Worm (Caenorhabditis elegans): ENCODE measurements around the gene otpl-6.

Gene otpl-6

ce11 chrV:8533067-8533466 is 7.2 kb downstream of the otpl-6 start, which contains the start of the genes his-8 and his-7:
Gene his-8, minus strand, starts transcription at chrV:8533086.
Gene his-7, plus strand, starts transcription at chrV:8533379.
- TF ChIP-seq madf-6 (GFP tag; IDR thresholded peaks at IDR 0.05): peak; percentile 5; the same call in 1 of the 2 replicates

DNA sequence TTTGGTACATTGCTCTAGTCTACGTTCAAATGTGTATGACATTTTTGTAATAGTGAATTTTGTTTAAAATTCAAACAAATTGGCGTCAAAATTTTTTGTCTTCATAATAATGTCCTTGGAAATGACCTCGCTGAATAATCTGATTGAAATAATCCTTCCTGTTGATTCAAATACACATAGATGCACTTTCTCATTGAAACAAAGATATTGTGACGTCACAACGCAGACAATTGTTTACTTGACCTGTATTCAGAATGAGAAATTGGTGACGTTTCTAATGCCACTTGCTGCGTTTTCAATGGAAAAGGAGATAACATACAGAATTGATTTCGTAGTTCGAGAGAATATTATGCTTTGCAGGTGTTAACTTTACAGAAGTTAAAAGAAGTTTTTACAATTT is 8.0 kb downstream of the otpl-6 start:
- TF ChIP-seq nhr-120 (GFP tag; IDR thresholded peaks at IDR 0.05): no peak
- TF ChIP-seq F10E7.11 (tag; optimal IDR thresholded peaks at IDR 0.05): no peak
- TF ChIP-seq snpc-3.4 (tag; optimal IDR thresholded peaks at IDR 0.05): no peak
- TF ChIP-seq zfh-2 (GFP tag; conservative IDR thresholded peaks at IDR 0.05): no peak
- no peak for TF ChIP-seq F57A8.1 (GFP tag; optimal IDR thresholded peaks at IDR 0.05)
- TF ChIP-seq Y95B8A.8 (GFP tag; IDR thresholded peaks at IDR 0.05): no peak
- TF ChIP-seq let-607 (tag; optimal IDR thresholded peaks at IDR 0.05): no peak
- no peak for TF ChIP-seq B0019.2 (GFP tag; conservative IDR thresholded peaks at IDR 0.05)
- no peak for TF ChIP-seq attf-3 (GFP tag; conservative IDR thresholded peaks at IDR 0.05)

DNA sequence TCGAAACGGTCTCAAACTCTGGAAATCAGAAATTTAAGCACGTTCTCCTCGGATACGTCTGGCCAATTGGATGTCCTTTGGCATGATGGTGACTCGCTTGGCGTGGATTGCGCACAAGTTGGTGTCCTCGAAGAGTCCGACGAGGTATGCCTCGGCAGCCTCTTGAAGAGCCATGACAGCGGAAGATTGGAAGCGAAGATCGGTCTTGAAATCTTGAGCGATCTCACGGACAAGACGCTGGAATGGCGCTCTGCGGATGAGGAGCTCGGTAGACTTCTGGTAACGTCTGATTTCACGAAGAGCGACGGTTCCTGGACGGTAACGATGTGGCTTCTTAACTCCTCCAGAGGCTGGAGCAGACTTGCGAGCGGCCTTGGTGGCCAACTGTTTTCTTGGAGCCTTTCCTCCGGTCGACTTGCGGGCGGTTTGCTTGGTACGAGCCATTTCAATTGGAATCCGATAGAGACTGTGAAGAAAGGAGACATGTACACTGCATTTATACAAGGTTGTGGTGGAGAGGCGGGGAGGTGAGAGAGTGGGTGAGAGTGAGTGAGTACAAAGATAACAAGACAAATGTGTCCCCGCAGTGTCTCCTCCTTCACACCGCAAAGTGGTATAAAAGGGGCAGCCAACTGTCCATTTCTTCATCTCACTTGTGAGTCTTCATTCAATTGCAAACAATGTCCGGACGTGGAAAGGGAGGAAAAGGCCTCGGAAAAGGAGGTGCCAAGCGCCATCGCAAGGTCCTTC is 8.8 kb downstream of the otpl-6 start, which contains the start of the genes his-6 and his-5:
Gene his-6 (minus strand): TSS at position 444 of the 750 bp plus-strand sequence.
Gene his-5 (plus strand): TSS at position 681 of the 750 bp plus-strand sequence.
- TF ChIP-seq pbrm-1 (GFP tag; IDR thresholded peaks at IDR 0.05): 0 out of 2 replicates have a peak, but pooled peaks have one; percentile 30
- TF ChIP-seq D2030.7 (GFP tag; IDR thresholded peaks at IDR 0.05): peak; percentile 35; the same call in 1 of the 2 replicates
- peak; percentile 98 for TF ChIP-seq F39B2.1 (GFP tag; IDR thresholded peaks at IDR 0.05)
- peak; percentile 69 for TF ChIP-seq dox-1 (GFP tag; IDR thresholded peaks at IDR 0.05)
- 0 out of 2 replicates have a peak, but pooled peaks have one; percentile 36 for TF ChIP-seq mcd-1 (GFP tag; IDR thresholded peaks at IDR 0.05)
- peak; percentile 30; the same call in 1 of the 2 replicates for TF ChIP-seq hmg-1.2 (GFP tag; IDR thresholded peaks at IDR 0.05)
- peak; percentile 58; the same call in 1 of the 2 replicates for TF ChIP-seq C06A6.2 (GFP tag; conservative IDR thresholded peaks at IDR 0.05)
- 0 out of 2 replicates have a peak, but pooled peaks have one; percentile 10 for TF ChIP-seq sea-2 (GFP tag; IDR thresholded peaks at IDR 0.05)

ce11 chrV:8536213-8536612 is 10.3 kb downstream of the otpl-6 start, which contains the start of gene his-39:
Gene his-39, plus strand, starts transcription at chrV:8536513.
- TF ChIP-seq F55B11.4 (tag; optimal IDR thresholded peaks at IDR 0.05; ENCODE audit: borderline replicate concordance, insufficient read depth) (no peak), madf-6 (GFP tag; IDR thresholded peaks at IDR 0.05) (no peak), egl-18 (GFP tag; IDR thresholded peaks at IDR 0.05) (no peak), efl-1 (GFP tag; optimal IDR thresholded peaks at IDR 0.05) (no peak), nfyb-1 (GFP tag; IDR thresholded peaks at IDR 0.05) (no peak), C17E4.6 (GFP tag; IDR thresholded peaks at IDR 0.05) (no peak), ama-1 (optimal IDR thresholded peaks at IDR 0.05) (no peak), ama-1 (GFP tag; optimal IDR thresholded peaks at IDR 0.05) (no peak), K11D2.4 (GFP tag; IDR thresholded peaks at IDR 0.05) (no peak), B0035.1 (tag; optimal IDR thresholded peaks at IDR 0.05) (no peak)

DNA sequence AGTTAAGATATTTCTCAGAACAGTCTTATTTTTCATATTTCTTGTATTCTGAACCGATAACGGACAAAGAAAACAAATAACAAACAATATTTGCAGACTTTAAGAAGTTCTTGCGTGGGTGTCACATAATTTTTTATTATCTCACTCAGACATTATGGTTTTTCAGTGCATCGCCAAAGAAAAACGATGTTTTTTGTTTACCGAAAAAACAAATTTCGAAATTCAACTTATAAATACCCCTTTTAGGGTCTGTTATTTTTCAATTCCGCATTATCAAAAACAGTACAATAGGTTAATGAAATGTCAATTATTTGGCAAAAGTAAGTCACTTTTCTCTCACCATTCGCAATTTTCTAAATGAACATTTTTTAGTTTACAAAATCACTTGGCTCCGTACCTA is 11.2 kb downstream of the otpl-6 start, which contains the start of gene otpl-4:
Gene otpl-4 (plus strand): TSS at position 301 of the 400 bp plus-strand sequence.
- TF ChIP-seq F52B5.7 (tag; optimal IDR thresholded peaks at IDR 0.05): no peak
- no peak for TF ChIP-seq unc-62 (GFP tag; optimal IDR thresholded peaks at IDR 0.05)
- TF ChIP-seq Y53G8AR.9 (GFP tag; conservative IDR thresholded peaks at IDR 0.05): no peak
- TF ChIP-seq hmg-1.2 (GFP tag; IDR thresholded peaks at IDR 0.05): no peak
- TF ChIP-seq B0261.1 (tag; optimal IDR thresholded peaks at IDR 0.05): no peak
- TF ChIP-seq F22D6.2 (tag; optimal IDR thresholded peaks at IDR 0.05): no peak
- TF ChIP-seq pha-4 (tag; optimal IDR thresholded peaks at IDR 0.05): no peak
- no peak for TF ChIP-seq tbp1 (GFP tag; optimal IDR thresholded peaks at IDR 0.05)
- TF ChIP-seq snpc-1.3 (tag; optimal IDR thresholded peaks at IDR 0.05; ENCODE audit: insufficient read depth): no peak
- TF ChIP-seq lsy-27 (tag; optimal IDR thresholded peaks at IDR 0.05; ENCODE audit: borderline replicate concordance, insufficient read depth): no peak
- no peak for TF ChIP-seq Y56A3A.18 (GFP tag; IDR thresholded peaks at IDR 0.05)
- no peak for TF ChIP-seq ceh-40 (GFP tag; IDR thresholded peaks at IDR 0.05)
- no peak for TF ChIP-seq ets-4 (GFP tag; optimal IDR thresholded peaks at IDR 0.05)
- no peak for TF ChIP-seq dpff-1 (tag; optimal IDR thresholded peaks at IDR 0.05)
- no peak for TF ChIP-seq nhr-179 (tag; optimal IDR thresholded peaks at IDR 0.05)

Data from whole organism, young adult.